Fruit fly (Drosophila melanogaster) whole organism, larva: ENCODE data around the gene CG15047.

Source experiments
- noc ChIP-seq: fragments of 200-800 bp; sonication (Bioruptor generic); optimal IDR thresholded peaks from 3 replicates; lab custom pipeline; 2019; ENCODE audit warnings: missing biosample characterization, mild to moderate bottlenecking, missing genetic modification characterization, moderate library complexity

Gene CG15047

dm6 chrX:18510884-18511283, 17.6 kb upstream of the CG15047 start:
- TF ChIP-seq noc (tag; lab: Kevin White, UChicago) = no peak

dm6 chrX:18512271-18512679, 16.2 kb upstream of the CG15047 start, which contains the start of gene Ggt-1:
Ggt-1 (minus strand) TSS chrX:18512521.
- no peak for TF ChIP-seq noc (tag; lab: Kevin White, UChicago)

- TF ChIP-seq noc (tag; lab: Kevin White, UChicago) = no peak
These were observed 13.7 kb upstream of the CG15047 start, which contains the start of gene CG6470 for dm6 chrX:18514767-18515166. CG6470 (minus strand) TSS chrX:18514867.

dm6 chrX:18515205-18515921, 13.1 kb upstream of the CG15047 start, which contains the start of the genes Bx and HisRS:
Bx (plus strand) TSS chrX:18515428.
HisRS (plus strand) TSS chrX:18515428.
- TF ChIP-seq noc (tag; lab: Kevin White, UChicago) = no peak

- no peak for TF ChIP-seq noc (tag; lab: Kevin White, UChicago)
These were observed 12.4 kb upstream of the CG15047 start for dm6 chrX:18515988-18516541.

- TF ChIP-seq noc (tag; lab: Kevin White, UChicago) = no peak
These were observed 11.1 kb upstream of the CG15047 start for dm6 chrX:18517415-18517814.

dm6 chrX:18520360-18520759, 8.1 kb upstream of the CG15047 start:
- TF ChIP-seq noc (tag; lab: Kevin White, UChicago) = no peak

dm6 chrX:18522395-18523104, 5.9 kb upstream of the CG15047 start, which contains the start of gene CG6481:
CG6481 (minus strand) TSS chrX:18522445.
- TF ChIP-seq noc (tag; lab: Kevin White, UChicago) = no peak

dm6 chrX:18523146-18523812, 5.2 kb upstream of the CG15047 start:
- TF ChIP-seq noc (tag; lab: Kevin White, UChicago) = no peak

- no peak for TF ChIP-seq noc (tag; lab: Kevin White, UChicago)
These were observed 3.8 kb upstream of the CG15047 start for dm6 chrX:18524594-18525266.

- TF ChIP-seq noc (tag; lab: Kevin White, UChicago) = no peak
These were observed 4.8 kb downstream of the CG15047 start for dm6 chrX:18533308-18533707.

dm6 chrX:18534393-18534792, 5.9 kb downstream of the CG15047 start:
- no peak for TF ChIP-seq noc (tag; lab: Kevin White, UChicago)

- TF ChIP-seq noc (tag; lab: Kevin White, UChicago) = no peak
These were observed 8.7 kb downstream of the CG15047 start for dm6 chrX:18537066-18537759.

- no peak for TF ChIP-seq noc (tag; lab: Kevin White, UChicago)
These were observed 9.9 kb downstream of the CG15047 start for dm6 chrX:18538204-18538864.
